Worm (Caenorhabditis elegans) whole organism, young adult: ENCODE results near the gene fkh-9.

Source experiments
- B0336.3 ChIP-seq: fragments of 200-800 bp; sonication (Bioruptor generic); IDR thresholded peaks from 2 replicates; pipeline ENCODE4 v1.3.6; 2022; ENCODE audit warnings: missing genetic modification characterization, missing compliant biosample characterization
- C06A6.2 ChIP-seq: fragments of 200-800 bp; sonication (Bioruptor generic); conservative IDR thresholded peaks from 2 replicates; pipeline ENCODE4 v1.3.6; 2022; ENCODE audit warnings: missing genetic modification characterization, missing compliant biosample characterization
- C17E4.6 ChIP-seq: fragments of 200-800 bp; sonication (Bioruptor generic); IDR thresholded peaks from 2 replicates; pipeline ENCODE4 v1.3.6; 2022; ENCODE audit warnings: missing genetic modification reagents, missing genetic modification characterization, missing compliant biosample characterization
- F22D6.2 ChIP-seq: sonication (generic microtip); optimal IDR thresholded peaks from 2 replicates; lab custom pipeline; 2016; ENCODE audit warnings: mild to moderate bottlenecking, missing genetic modification characterization, missing compliant biosample characterization
- F52B5.7 ChIP-seq: sonication (generic microtip); optimal IDR thresholded peaks from 2 replicates; lab custom pipeline; 2016; ENCODE audit warnings: mild to moderate bottlenecking, missing genetic modification characterization, missing compliant biosample characterization
- F57A8.1 ChIP-seq: fragments of 200-800 bp; sonication (Bioruptor generic); optimal IDR thresholded peaks from 2 replicates; lab custom pipeline; 2018; ENCODE audit warnings: mild to moderate bottlenecking, missing genetic modification characterization, moderate library complexity, missing compliant biosample characterization
- K11D2.4 ChIP-seq: fragments of 200-800 bp; sonication (Bioruptor generic); IDR thresholded peaks from 2 replicates; pipeline ENCODE4 v1.3.6; 2022; ENCODE audit warnings: missing genetic modification reagents, missing genetic modification characterization, missing compliant biosample characterization
- K12H6.12 ChIP-seq: fragments of 200-800 bp; sonication (Bioruptor generic); optimal IDR thresholded peaks from 2 replicates; lab custom pipeline; 2018; ENCODE audit warnings: mild to moderate bottlenecking, missing genetic modification characterization, missing compliant biosample characterization
- Y56A3A.18 ChIP-seq: fragments of 200-800 bp; sonication (Bioruptor generic); IDR thresholded peaks from 2 replicates; pipeline ENCODE4 v1.3.6; 2022; ENCODE audit warnings: missing genetic modification reagents, missing genetic modification characterization, missing compliant biosample characterization
- Y79H2A.3 ChIP-seq: fragments of 200-800 bp; sonication (Bioruptor generic); conservative IDR thresholded peaks from 2 replicates; pipeline ENCODE4 v1.3.6; 2022; ENCODE audit warnings: missing genetic modification reagents, missing genetic modification characterization, missing compliant biosample characterization
- Y95B8A.8 ChIP-seq: fragments of 200-800 bp; sonication (Bioruptor generic); IDR thresholded peaks from 2 replicates; pipeline ENCODE4 v1.3.6; 2022; ENCODE audit warnings: missing genetic modification reagents, missing genetic modification characterization, missing compliant biosample characterization
- akir-1 ChIP-seq: fragments of 200-800 bp; sonication (Bioruptor generic); optimal IDR thresholded peaks from 2 replicates; lab custom pipeline; 2018; ENCODE audit warnings: mild to moderate bottlenecking, missing genetic modification characterization, moderate library complexity, missing compliant biosample characterization
- ama-1 ChIP-seq, 3 experiments: fragments of 150-350 bp in 1 of 3; sonication (generic microtip) in 2 of 3; optimal IDR thresholded peaks; 2 replicates each; lab custom pipeline; 2014 to 2018; ENCODE audit warnings: missing biosample characterization in 2 of 3, missing genetic modification characterization in 2 of 3, missing genetic modification reagents in 2 of 3
- atf-7 ChIP-seq: sonication (generic microtip); optimal IDR thresholded peaks from 2 replicates; lab custom pipeline; 2017; ENCODE audit warnings: mild to moderate bottlenecking, missing genetic modification characterization, missing compliant biosample characterization
- attf-3 ChIP-seq: fragments of 200-800 bp; sonication (Bioruptor generic); conservative IDR thresholded peaks from 2 replicates; pipeline ENCODE4 v1.3.6; 2022; ENCODE audit warnings: missing genetic modification reagents, missing genetic modification characterization, missing compliant biosample characterization
- attf-5 ChIP-seq: fragments of 200-800 bp; sonication (Bioruptor generic); optimal IDR thresholded peaks from 2 replicates; lab custom pipeline; 2018; ENCODE audit warnings: mild to moderate bottlenecking, missing genetic modification characterization, missing compliant biosample characterization
- attf-6 ChIP-seq: fragments of 200-800 bp; sonication (Bioruptor generic); IDR thresholded peaks from 2 replicates; pipeline ENCODE4 v1.3.6; 2022; ENCODE audit warnings: missing genetic modification reagents, missing genetic modification characterization, missing compliant biosample characterization
- bed-1 ChIP-seq: fragments of 200-800 bp; sonication (Bioruptor generic); IDR thresholded peaks from 2 replicates; pipeline ENCODE4 v1.3.6; 2022; ENCODE audit warnings: missing genetic modification reagents, missing genetic modification characterization, missing compliant biosample characterization
- ceh-100 ChIP-seq: fragments of 200-800 bp; sonication (Bioruptor generic); IDR thresholded peaks from 2 replicates; pipeline ENCODE4 v1.3.6; 2022; ENCODE audit warnings: missing genetic modification reagents, missing genetic modification characterization, missing compliant biosample characterization
- chd-7 ChIP-seq: sonication (generic microtip); optimal IDR thresholded peaks from 2 replicates; lab custom pipeline; 2016; ENCODE audit warnings: mild to moderate bottlenecking, missing genetic modification characterization, moderate library complexity, missing compliant biosample characterization
- dox-1 ChIP-seq: fragments of 200-800 bp; sonication (Bioruptor generic); IDR thresholded peaks from 2 replicates; pipeline ENCODE4 v1.3.6; 2022; ENCODE audit warnings: missing genetic modification reagents, missing genetic modification characterization, missing compliant biosample characterization
- efl-1 ChIP-seq: fragments of 150-350 bp; optimal IDR thresholded peaks from 2 replicates; lab custom pipeline; 2014; ENCODE audit warnings: missing biosample characterization, missing genetic modification reagents, missing genetic modification characterization
- ets-4 ChIP-seq: fragments of 200-800 bp; sonication (Bioruptor generic); optimal IDR thresholded peaks from 2 replicates; lab custom pipeline; 2018; ENCODE audit warnings: mild to moderate bottlenecking, missing genetic modification characterization, missing compliant biosample characterization
- him-1 ChIP-seq: sonication (generic microtip); optimal IDR thresholded peaks from 2 replicates; lab custom pipeline; 2016; ENCODE audit warnings: missing genotype, missing genetic modification reagents, missing genetic modification characterization, missing compliant biosample characterization
- hlh-26 ChIP-seq: fragments of 200-800 bp; sonication (Bioruptor generic); conservative IDR thresholded peaks from 2 replicates; pipeline ENCODE4 v1.3.6; 2022; ENCODE audit warnings: missing genetic modification reagents, missing genetic modification characterization, missing compliant biosample characterization
- hmg-1.2 ChIP-seq: fragments of 200-800 bp; sonication (Bioruptor generic); IDR thresholded peaks from 2 replicates; pipeline ENCODE4 v1.3.6; 2022; ENCODE audit warnings: missing genetic modification reagents, missing genetic modification characterization, missing compliant biosample characterization
- hmg-20 ChIP-seq: fragments of 200-800 bp; sonication (Bioruptor generic); IDR thresholded peaks from 2 replicates; pipeline ENCODE4 v1.3.6; 2022; ENCODE audit warnings: missing genetic modification reagents, missing genetic modification characterization, missing compliant biosample characterization
- hsf-1 ChIP-seq: fragments of 200-800 bp; sonication (Bioruptor generic); IDR thresholded peaks from 2 replicates; pipeline ENCODE4 v1.3.6; 2022; ENCODE audit warnings: missing genetic modification reagents, missing genetic modification characterization, missing compliant biosample characterization
- lin-40 ChIP-seq: sonication (generic microtip); optimal IDR thresholded peaks from 2 replicates; lab custom pipeline; 2016; ENCODE audit warnings: missing genetic modification characterization, mild to moderate bottlenecking, missing compliant biosample characterization, missing genotype, missing genetic modification reagents
- lsy-27 ChIP-seq: sonication (generic microtip); optimal IDR thresholded peaks from 2 replicates; lab custom pipeline; 2017; ENCODE audit warnings: missing genetic modification characterization, mild to moderate bottlenecking, missing compliant biosample characterization, antibody characterized with exemption, missing genotype, borderline replicate concordance; ENCODE audit not compliant: insufficient read depth
- madf-10 ChIP-seq: sonication (generic microtip); optimal IDR thresholded peaks from 2 replicates; lab custom pipeline; 2016; ENCODE audit warnings: mild to moderate bottlenecking, missing genetic modification characterization, missing compliant biosample characterization
- madf-6 ChIP-seq: fragments of 200-800 bp; sonication (Bioruptor generic); IDR thresholded peaks from 2 replicates; pipeline ENCODE4 v1.3.6; 2022; ENCODE audit warnings: missing genetic modification reagents, missing genetic modification characterization, missing compliant biosample characterization
- mes-4 ChIP-seq: sonication (generic microtip); optimal IDR thresholded peaks from 2 replicates; lab custom pipeline; 2016; ENCODE audit warnings: missing genotype, missing genetic modification characterization, missing compliant biosample characterization
- nfya-1 ChIP-seq: sonication (generic microtip); optimal IDR thresholded peaks from 2 replicates; lab custom pipeline; 2017; ENCODE audit warnings: antibody characterized with exemption, missing compliant biosample characterization, missing genetic modification characterization, borderline replicate concordance; ENCODE audit not compliant: insufficient read depth
- nfyb-1 ChIP-seq: fragments of 200-800 bp; sonication (Bioruptor generic); IDR thresholded peaks from 2 replicates; pipeline ENCODE4 v1.3.6; 2022; ENCODE audit warnings: missing genetic modification reagents, missing genetic modification characterization, missing compliant biosample characterization
- nhr-179 ChIP-seq: sonication (generic microtip); optimal IDR thresholded peaks from 2 replicates; lab custom pipeline; 2016; ENCODE audit warnings: mild to moderate bottlenecking, missing genetic modification characterization, missing compliant biosample characterization
- nhr-80 ChIP-seq: sonication (generic microtip); optimal IDR thresholded peaks from 2 replicates; lab custom pipeline; 2016; ENCODE audit warnings: missing genetic modification characterization, missing compliant biosample characterization
- pha-4 ChIP-seq: fragments of 150-350 bp; sonication (generic microtip); optimal IDR thresholded peaks from 2 replicates; lab custom pipeline; 2014; ENCODE audit warnings: missing biosample characterization, missing genetic modification reagents, missing genetic modification characterization
- snpc-4 ChIP-seq, 5 experiments: fragments of 150-350 bp in 1 of 5; sonication (generic microtip) in 4 of 5; optimal IDR thresholded peaks; 2 replicates each; lab custom pipeline; 2014 to 2018; ENCODE audit warnings: missing genetic modification characterization in 5 of 5, missing biosample characterization in 3 of 5, antibody characterized with exemption in 2 of 5, mild to moderate bottlenecking in 2 of 5, missing compliant biosample characterization in 2 of 5, missing genotype in 2 of 5, moderate library complexity in 2 of 5, missing genetic modification reagents in 1 of 5
- somi-1 ChIP-seq: fragments of 200-800 bp; sonication (Bioruptor generic); optimal IDR thresholded peaks from 2 replicates; lab custom pipeline; 2018; ENCODE audit warnings: mild to moderate bottlenecking, missing genetic modification characterization, missing compliant biosample characterization
- tbx-9 ChIP-seq: sonication (generic microtip); optimal IDR thresholded peaks from 2 replicates; lab custom pipeline; 2016; ENCODE audit warnings: borderline replicate concordance, missing genetic modification characterization, inconsistent platforms, missing compliant biosample characterization
- unc-130 ChIP-seq: sonication (generic microtip); optimal IDR thresholded peaks from 2 replicates; lab custom pipeline; 2016; ENCODE audit warnings: missing genetic modification reagents, missing genetic modification characterization, missing compliant biosample characterization
- unc-62 ChIP-seq: fragments of 150-350 bp; optimal IDR thresholded peaks from 2 replicates; lab custom pipeline; 2014; ENCODE audit warnings: missing biosample characterization, missing genetic modification reagents, missing genetic modification characterization
- ztf-28 ChIP-seq: fragments of 200-800 bp; sonication (Bioruptor generic); IDR thresholded peaks from 2 replicates; pipeline ENCODE4 v1.3.6; 2022; ENCODE audit warnings: missing genetic modification reagents, missing genetic modification characterization, missing compliant biosample characterization
- ztf-6 ChIP-seq: fragments of 200-800 bp; sonication (Bioruptor generic); IDR thresholded peaks from 2 replicates; pipeline ENCODE4 v1.3.6; 2022; ENCODE audit warnings: missing genetic modification reagents, missing genetic modification characterization, missing compliant biosample characterization

Gene fkh-9

DNA sequence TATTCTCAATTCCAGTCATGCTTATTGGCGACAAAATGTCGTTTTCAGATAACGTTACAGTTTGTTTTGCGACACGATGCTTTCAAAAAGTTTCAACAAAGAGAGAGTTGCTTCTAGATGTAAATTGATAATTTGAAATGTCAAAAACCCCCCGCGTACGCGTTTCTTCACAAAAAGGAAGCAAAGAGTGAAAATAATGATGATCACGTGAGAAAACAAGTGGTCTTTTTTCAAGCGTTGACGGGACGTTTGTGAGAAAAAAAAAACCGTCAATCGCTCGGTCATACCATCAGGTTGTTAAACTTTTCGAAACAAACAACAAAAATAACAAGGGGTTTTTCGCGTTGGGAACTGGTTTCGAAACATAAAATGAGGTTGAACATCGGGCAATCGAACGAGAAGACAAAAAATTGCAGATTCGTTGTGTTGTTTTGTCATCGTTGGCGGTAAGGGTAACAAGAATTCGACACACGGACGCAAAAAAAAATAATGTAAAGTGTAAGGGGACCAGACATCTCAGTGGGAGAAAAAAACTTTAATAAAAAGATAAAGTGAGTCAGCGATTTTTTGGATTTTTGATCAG lies 5.4 kb upstream of the fkh-9 start (continued):
- TF ChIP-seq somi-1 (GFP tag; lab: Kevin White, UChicago) (peak; percentile 39), pha-4 (peak; percentile 31), nfyb-1 (GFP tag; lab: Robert Waterston, UW) (peak; percentile 59; the same call in 1 of the 2 replicates), akir-1 (GFP tag; lab: Kevin White, UChicago) (no peak), Y95B8A.8 (GFP tag; lab: Robert Waterston, UW) (no peak), hsf-1 (GFP tag; lab: Robert Waterston, UW) (no peak), K12H6.12 (tag; lab: Kevin White, UChicago) (no peak), ceh-100 (no peak), hmg-1.2 (GFP tag; lab: Robert Waterston, UW) (no peak), ama-1 (optimal IDR thresholded peaks at IDR 0.05; lab: Kevin White, UChicago) (no peak), ama-1 (GFP tag; optimal IDR thresholded peaks at IDR 0.05; lab: Kevin White, UChicago) (no peak), efl-1 (GFP tag; lab: Kevin White, UChicago) (no peak), madf-10 (tag; lab: Kevin White, UChicago) (peak; percentile 49), snpc-4 (GFP tag; optimal IDR thresholded peaks at IDR 0.05; lab: Kevin White, UChicago) (no peak), snpc-4 (tag; optimal IDR thresholded peaks at IDR 0.05; lab: Kevin White, UChicago) (peak in 1 of 4 experiments; percentile 39), F52B5.7 (tag; lab: Kevin White, UChicago) (no peak), F22D6.2 (tag; lab: Kevin White, UChicago) (no peak), ztf-6 (no peak), dox-1 (GFP tag; lab: Robert Waterston, UW) (peak; percentile 55; the same call in 1 of the 2 replicates), hlh-26 (no peak), nhr-80 (tag; lab: Kevin White, UChicago) (peak; percentile 95), atf-7 (tag; lab: Kevin White, UChicago) (no peak), attf-3 (GFP tag; lab: Robert Waterston, UW) (no peak), K11D2.4 (GFP tag; lab: Robert Waterston, UW) (peak; percentile 51; the same call in 1 of the 2 replicates), chd-7 (peak; percentile 48), C06A6.2 (GFP tag; lab: Robert Waterston, UW) (no peak), mes-4 (tag; lab: Kevin White, UChicago) (no peak), unc-62 (GFP tag; lab: Kevin White, UChicago) (peak; percentile 55), attf-5 (GFP tag; lab: Kevin White, UChicago) (peak; percentile 45), him-1 (tag; lab: Kevin White, UChicago) (no peak), B0336.3 (GFP tag; lab: Robert Waterston, UW) (0 out of 2 replicates have a peak, but pooled peaks have one; percentile 43)

DNA sequence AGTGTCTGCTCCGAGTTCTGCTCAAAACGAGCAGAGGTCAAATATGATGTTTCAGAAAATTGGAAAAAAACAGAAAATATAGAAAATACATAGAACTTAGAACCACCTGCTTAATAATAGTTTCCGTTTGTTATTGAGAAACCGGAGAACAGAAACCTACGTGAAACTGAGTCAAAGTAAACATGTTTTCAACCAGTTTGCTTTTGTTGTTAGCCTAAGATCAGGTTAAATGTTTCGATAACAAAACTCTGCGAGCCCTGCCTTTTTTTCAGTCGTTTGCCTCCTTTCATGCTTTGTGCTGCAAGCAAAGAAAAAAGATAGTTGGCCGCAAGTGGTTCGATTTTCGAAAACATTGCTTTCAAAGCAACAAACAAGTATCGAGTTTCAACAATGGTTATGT lies 4.1 kb upstream of the fkh-9 start:
- TF ChIP-seq tbx-9 (tag; lab: Kevin White, UChicago) (no peak), madf-10 (tag; lab: Kevin White, UChicago) (no peak), pha-4 (no peak)

DNA sequence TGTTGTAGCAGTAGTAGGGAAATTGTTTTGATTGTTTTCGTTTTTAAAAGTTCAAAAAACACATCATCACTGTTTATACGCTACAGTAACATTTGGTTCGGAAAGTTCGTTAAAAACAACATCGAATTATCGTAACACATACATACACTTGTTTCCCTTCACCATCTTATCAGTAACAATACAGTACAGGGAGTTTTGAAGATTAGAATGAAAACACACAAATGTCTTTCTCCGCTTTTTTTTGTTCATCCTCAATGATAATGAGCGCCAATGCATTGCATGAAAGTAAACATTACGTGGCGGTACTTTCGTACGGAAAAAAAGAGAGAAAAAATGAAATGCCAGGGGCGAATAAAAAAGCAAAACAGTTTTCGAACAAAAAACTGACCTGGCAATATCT lies 2.8 kb upstream of the fkh-9 start:
- TF ChIP-seq lsy-27 (tag; lab: Kevin White, UChicago) (no peak), C17E4.6 (no peak), ceh-100 (no peak), hmg-20 (GFP tag; lab: Robert Waterston, UW) (no peak), nfya-1 (tag; lab: Kevin White, UChicago) (no peak), attf-6 (GFP tag; lab: Robert Waterston, UW) (no peak), nhr-179 (tag; lab: Kevin White, UChicago) (no peak), ztf-28 (GFP tag; lab: Robert Waterston, UW) (no peak), nhr-80 (tag; lab: Kevin White, UChicago) (peak; percentile 90), Y79H2A.3 (GFP tag; lab: Robert Waterston, UW) (no peak), Y56A3A.18 (GFP tag; lab: Robert Waterston, UW) (no peak), madf-6 (no peak), unc-130 (GFP tag; lab: Kevin White, UChicago) (no peak), bed-1 (GFP tag; lab: Robert Waterston, UW) (no peak), ets-4 (GFP tag; lab: Kevin White, UChicago) (peak; percentile 9), lin-40 (tag; lab: Kevin White, UChicago) (peak; percentile 7), F57A8.1 (GFP tag; lab: Kevin White, UChicago) (no peak)
